Worm (Caenorhabditis elegans) whole organism, L3 larva: ENCODE results near the gene T16A1.5.

Experiments
- aly-2 ChIP-seq: fragments of 150-350 bp; optimal IDR thresholded peaks from 2 replicates; lab custom pipeline; 2014; ENCODE audit warnings: missing biosample characterization, missing genetic modification characterization
- ama-1 ChIP-seq: fragments of 150-350 bp; optimal IDR thresholded peaks from 2 replicates; lab custom pipeline; 2018
- ceh-16 ChIP-seq: sonication (generic microtip); optimal IDR thresholded peaks from 2 replicates; lab custom pipeline; 2017; ENCODE audit warnings: missing biosample characterization, missing genetic modification characterization
- elt-2 ChIP-seq: sonication (generic microtip); optimal IDR thresholded peaks from 2 replicates; lab custom pipeline; 2016; ENCODE audit warnings: missing genetic modification reagents, mild to moderate bottlenecking, missing genetic modification characterization, missing compliant biosample characterization
- fkh-10 ChIP-seq: sonication (generic microtip); optimal IDR thresholded peaks from 2 replicates; lab custom pipeline; 2017; ENCODE audit warnings: missing biosample characterization, missing genetic modification reagents, missing genetic modification characterization
- fos-1 ChIP-seq: fragments of 150-350 bp; optimal IDR thresholded peaks from 2 replicates; lab custom pipeline; 2014; ENCODE audit warnings: missing biosample characterization, missing genetic modification characterization
- lsy-12 ChIP-seq: sonication (generic microtip); optimal IDR thresholded peaks from 2 replicates; lab custom pipeline; 2016; ENCODE audit warnings: mild to moderate bottlenecking, missing genetic modification characterization, missing compliant biosample characterization
- nhr-237 ChIP-seq: fragments of 150-350 bp; optimal IDR thresholded peaks from 2 replicates; lab custom pipeline; 2014; ENCODE audit warnings: missing biosample characterization, missing genetic modification characterization
- nhr-28 ChIP-seq: fragments of 150-350 bp; optimal IDR thresholded peaks from 2 replicates; lab custom pipeline; 2014; ENCODE audit warnings: missing biosample characterization, missing genetic modification characterization
- nhr-77 ChIP-seq: fragments of 150-350 bp; optimal IDR thresholded peaks from 2 replicates; lab custom pipeline; 2014; ENCODE audit warnings: missing biosample characterization, missing genetic modification characterization
- sea-2 ChIP-seq: fragments of 150-350 bp; sonication (generic microtip); optimal IDR thresholded peaks from 4 replicates; lab custom pipeline; 2014; ENCODE audit warnings: missing biosample characterization, missing genetic modification reagents, missing genetic modification characterization
- snpc-4 ChIP-seq: fragments of 150-350 bp; optimal IDR thresholded peaks from 2 replicates; lab custom pipeline; 2014; ENCODE audit warnings: missing biosample characterization, missing genetic modification characterization
- unc-39 ChIP-seq: sonication (generic microtip); optimal IDR thresholded peaks from 4 replicates; lab custom pipeline; 2017; ENCODE audit warnings: missing biosample characterization, missing genetic modification characterization

- TF ChIP-seq fkh-10 (GFP tag; lab: Kevin White, UChicago) (no peak), ceh-16 (no peak), nhr-237 (no peak), ama-1 (lab: Kevin White, UChicago) (no peak), lsy-12 (no peak), nhr-28 (tag; lab: Kevin White, UChicago) (no peak), aly-2 (tag; lab: Kevin White, UChicago) (no peak), nhr-77 (tag; lab: Kevin White, UChicago) (no peak), snpc-4 (no peak), elt-2 (tag; lab: Kevin White, UChicago) (peak; percentile 60), fos-1 (tag; lab: Kevin White, UChicago) (no peak), sea-2 (no peak), unc-39 (no peak)
These were observed 15.7 kb upstream of the T16A1.5 start, which contains the start of gene math-42 for ce11 chrII:2099139-2099976.
